Worm (Caenorhabditis elegans) whole organism, L4 larva: ENCODE measurements around the gene mesp-1.
A peak's percentile ranks its signal among the peaks of the same experiment; 100 is the strongest.

ENCODE experiments used
- F10B5.3 ChIP-seq: sonication (generic microtip); optimal IDR thresholded peaks from 2 replicates; lab custom pipeline; 2016; ENCODE audit warnings: mild to moderate bottlenecking, missing genetic modification characterization, missing compliant biosample characterization
- F44E2.7 ChIP-seq: fragments of 200-800 bp; sonication (Bioruptor generic); IDR thresholded peaks from 2 replicates; pipeline ENCODE4 v2.1.2; 2022; ENCODE audit warnings: missing genetic modification characterization, missing compliant biosample characterization
- Y105C5A.15 ChIP-seq: fragments of 200-800 bp; sonication (Bioruptor generic); IDR thresholded peaks from 2 replicates; pipeline ENCODE4 v1.3.6; 2022; ENCODE audit warnings: missing genetic modification characterization, missing compliant biosample characterization
- Y48G9A.11 ChIP-seq: fragments of 200-800 bp; sonication (Bioruptor generic); IDR thresholded peaks from 2 replicates; pipeline ENCODE4 v1.3.6; 2022; ENCODE audit warnings: missing genetic modification reagents, missing genetic modification characterization, missing compliant biosample characterization
- aha-1 ChIP-seq: fragments of 150-350 bp; peaks from one replicate; lab custom pipeline; 2014; ENCODE audit warnings: missing biosample characterization, missing genetic modification characterization
- aly-2 ChIP-seq: sonication (generic microtip); optimal IDR thresholded peaks from 2 replicates; lab custom pipeline; 2018; ENCODE audit warnings: missing biosample characterization, missing genetic modification characterization
- ama-1 ChIP-seq: fragments of 150-350 bp; optimal IDR thresholded peaks from 2 replicates; lab custom pipeline; 2014; ENCODE audit warnings: inconsistent platforms, mixed read lengths
- ceh-28 ChIP-seq: fragments of 150-350 bp; optimal IDR thresholded peaks from 2 replicates; lab custom pipeline; 2014; ENCODE audit warnings: missing biosample characterization, missing genetic modification reagents, missing genetic modification characterization
- ceh-44 ChIP-seq: fragments of 200-800 bp; sonication (Bioruptor generic); IDR thresholded peaks from 2 replicates; pipeline ENCODE4 v1.3.6; 2022; ENCODE audit warnings: missing genetic modification reagents, missing genetic modification characterization, missing compliant biosample characterization
- ceh-62 ChIP-seq: sonication (generic microtip); optimal IDR thresholded peaks from 2 replicates; lab custom pipeline; 2017; ENCODE audit warnings: missing biosample characterization, missing genetic modification characterization
- ceh-82 ChIP-seq: sonication (generic microtip); optimal IDR thresholded peaks from 2 replicates; lab custom pipeline; 2017; ENCODE audit warnings: missing biosample characterization, missing genetic modification characterization
- daf-12 ChIP-seq: fragments of 150-350 bp; optimal IDR thresholded peaks from 2 replicates; lab custom pipeline; 2014; ENCODE audit warnings: missing biosample characterization, missing genetic modification reagents, missing genetic modification characterization
- daf-16 ChIP-seq, 3 experiments: sonication (generic microtip); optimal IDR thresholded peaks; 2 replicates each; lab custom pipeline; 2016 to 2017; ENCODE audit warnings: missing genetic modification characterization in 3 of 3, missing genetic modification reagents in 3 of 3, mild to moderate bottlenecking in 2 of 3, missing compliant biosample characterization in 2 of 3, missing biosample characterization in 1 of 3, moderate library complexity in 1 of 3
- daf-8 ChIP-seq: fragments of 200-800 bp; sonication (Bioruptor generic); IDR thresholded peaks from 2 replicates; pipeline ENCODE4 v1.3.6; 2022; ENCODE audit warnings: missing genetic modification characterization, missing compliant biosample characterization
- dmd-6 ChIP-seq: fragments of 200-800 bp; sonication (Bioruptor generic); IDR thresholded peaks from 2 replicates; pipeline ENCODE4 v1.3.6; 2022; ENCODE audit warnings: missing genetic modification reagents, missing genetic modification characterization, missing compliant biosample characterization
- dve-1 ChIP-seq: sonication (generic microtip); optimal IDR thresholded peaks from 2 replicates; lab custom pipeline; 2017; ENCODE audit warnings: antibody characterized with exemption, mild to moderate bottlenecking, missing genetic modification characterization, missing compliant biosample characterization; ENCODE audit not compliant: insufficient read depth
- egl-27 ChIP-seq: sonication (generic microtip); optimal IDR thresholded peaks from 3 replicates; lab custom pipeline; 2017; ENCODE audit warnings: missing biosample characterization, missing genetic modification reagents, missing genetic modification characterization
- egl-43 ChIP-seq: fragments of 200-800 bp; sonication (Bioruptor generic); IDR thresholded peaks from 2 replicates; pipeline ENCODE4 v1.3.6; 2022; ENCODE audit warnings: missing genetic modification reagents, missing genetic modification characterization, missing compliant biosample characterization
- fkh-10 ChIP-seq: fragments of 150-350 bp; optimal IDR thresholded peaks from 2 replicates; lab custom pipeline; 2014; ENCODE audit warnings: missing biosample characterization, missing genetic modification reagents, missing genetic modification characterization
- fos-1 ChIP-seq: fragments of 150-350 bp; optimal IDR thresholded peaks from 2 replicates; lab custom pipeline; 2014; ENCODE audit warnings: missing biosample characterization, missing genetic modification characterization
- hlh-11 ChIP-seq: fragments of 200-800 bp; sonication (Bioruptor generic); optimal IDR thresholded peaks from 2 replicates; lab custom pipeline; 2018; ENCODE audit warnings: mild to moderate bottlenecking, missing genetic modification characterization, missing compliant biosample characterization
- hlh-30 ChIP-seq: sonication (generic microtip); optimal IDR thresholded peaks from 2 replicates; lab custom pipeline; 2017; ENCODE audit warnings: antibody characterized with exemption, mild to moderate bottlenecking, missing genetic modification characterization, missing compliant biosample characterization; ENCODE audit not compliant: insufficient read depth
- hmg-1.1 ChIP-seq: fragments of 200-800 bp; sonication (Bioruptor generic); IDR thresholded peaks from 2 replicates; pipeline ENCODE4 v1.3.6; 2022; ENCODE audit warnings: missing genetic modification reagents, missing genetic modification characterization, missing compliant biosample characterization
- jun-1 ChIP-seq: fragments of 150-350 bp; optimal IDR thresholded peaks from 2 replicates; lab custom pipeline; 2014; ENCODE audit warnings: missing biosample characterization, missing genetic modification reagents, missing genetic modification characterization
- mep-1 ChIP-seq: fragments of 150-350 bp; sonication (generic microtip); optimal IDR thresholded peaks from 3 replicates; lab custom pipeline; 2014; ENCODE audit warnings: missing biosample characterization, missing genetic modification characterization
- mes-2 ChIP-seq: sonication (generic microtip); optimal IDR thresholded peaks from 2 replicates; lab custom pipeline; 2016; ENCODE audit warnings: missing genotype, mild to moderate bottlenecking, missing genetic modification characterization, missing compliant biosample characterization; ENCODE audit not compliant: poor library complexity, severe bottlenecking
- nhr-10 ChIP-seq: fragments of 150-350 bp; optimal IDR thresholded peaks from 2 replicates; lab custom pipeline; 2014; ENCODE audit warnings: missing biosample characterization, missing genetic modification characterization
- nhr-28 ChIP-seq: fragments of 150-350 bp; optimal IDR thresholded peaks from 2 replicates; lab custom pipeline; 2014; ENCODE audit warnings: missing biosample characterization, missing genetic modification characterization
- nhr-48 ChIP-seq: sonication (generic microtip); optimal IDR thresholded peaks from 2 replicates; lab custom pipeline; 2016; ENCODE audit warnings: mild to moderate bottlenecking, missing genetic modification characterization, missing compliant biosample characterization
- nhr-6 ChIP-seq: fragments of 150-350 bp; optimal IDR thresholded peaks from 2 replicates; lab custom pipeline; 2014; ENCODE audit warnings: missing biosample characterization, missing genetic modification characterization
- nhr-76 ChIP-seq: fragments of 150-350 bp; optimal IDR thresholded peaks from 2 replicates; lab custom pipeline; 2014; ENCODE audit warnings: missing biosample characterization, missing genetic modification characterization
- php-3 ChIP-seq: fragments of 200-800 bp; sonication (Bioruptor generic); IDR thresholded peaks from 2 replicates; pipeline ENCODE4 v1.3.6; 2022; ENCODE audit warnings: missing genetic modification reagents, missing genetic modification characterization, missing compliant biosample characterization
- pqm-1 ChIP-seq: sonication (generic microtip); optimal IDR thresholded peaks from 2 replicates; lab custom pipeline; 2017; ENCODE audit warnings: missing biosample characterization, missing genetic modification characterization
- saeg-2 ChIP-seq: fragments of 200-800 bp; sonication (Bioruptor generic); IDR thresholded peaks from 2 replicates; pipeline ENCODE4 v1.3.6; 2022; ENCODE audit warnings: missing genetic modification reagents, missing genetic modification characterization, missing compliant biosample characterization
- sdz-12 ChIP-seq: fragments of 200-800 bp; sonication (Bioruptor generic); optimal IDR thresholded peaks from 2 replicates; lab custom pipeline; 2018; ENCODE audit warnings: mild to moderate bottlenecking, missing genetic modification characterization, missing compliant biosample characterization
- snpc-1.2 ChIP-seq: fragments of 200-800 bp; sonication (Bioruptor generic); IDR thresholded peaks from 2 replicates; pipeline ENCODE4 v1.3.6; 2022; ENCODE audit warnings: missing genetic modification reagents, missing genetic modification characterization, missing compliant biosample characterization
- spr-3 ChIP-seq: fragments of 200-800 bp; sonication (Bioruptor generic); optimal IDR thresholded peaks from 2 replicates; lab custom pipeline; 2018; ENCODE audit warnings: mild to moderate bottlenecking, missing genetic modification characterization, missing compliant biosample characterization
- tag-97 ChIP-seq: fragments of 200-800 bp; sonication (Bioruptor generic); IDR thresholded peaks from 2 replicates; pipeline ENCODE4 v1.3.6; 2022; ENCODE audit warnings: missing genetic modification characterization, missing compliant biosample characterization
- unc-130 ChIP-seq: sonication (generic microtip); optimal IDR thresholded peaks from 2 replicates; lab custom pipeline; 2016; ENCODE audit warnings: missing genetic modification reagents, missing genetic modification characterization, missing compliant biosample characterization
- unc-39 ChIP-seq: sonication (generic microtip); optimal IDR thresholded peaks from 2 replicates; lab custom pipeline; 2017; ENCODE audit warnings: missing biosample characterization, missing genetic modification characterization
- unc-62 ChIP-seq, 3 experiments: fragments of 150-350 bp in 1 of 3; sonication (generic microtip); optimal IDR thresholded peaks in 2 of 3; peaks in 1 of 3; 1 replicate in 1 of 3; 2 replicates in 2 of 3; lab custom pipeline; 2014 to 2017; ENCODE audit warnings: missing biosample characterization in 3 of 3, missing genetic modification characterization in 3 of 3, missing genetic modification reagents in 3 of 3, missing genotype in 1 of 3
- zag-1 ChIP-seq: fragments of 150-350 bp; optimal IDR thresholded peaks from 2 replicates; lab custom pipeline; 2014; ENCODE audit warnings: missing biosample characterization, missing genetic modification characterization
- ztf-7 ChIP-seq: fragments of 150-350 bp; optimal IDR thresholded peaks from 2 replicates; lab custom pipeline; 2014; ENCODE audit warnings: missing biosample characterization, missing genetic modification characterization

The mesp-1 gene

ce11 chrIV:8453178-8453577, 45.9 kb upstream of the mesp-1 start (continued):
- peak; percentile 80 for TF ChIP-seq hlh-11 (tag; lab: Kevin White, UChicago)

ce11 chrIV:8454076-8454475, 45.0 kb upstream of the mesp-1 start:
- no peak for TF ChIP-seq nhr-48 (tag; lab: Kevin White, UChicago)
- no peak for TF ChIP-seq hlh-30
- no peak for TF ChIP-seq mes-2 (tag; lab: Kevin White, UChicago)
- TF ChIP-seq dmd-6 (GFP tag; lab: Robert Waterston, UW) = no peak; the same call in 1 of the 2 replicates
- TF ChIP-seq F44E2.7 (GFP tag; lab: Robert Waterston, UW) = no peak
- no peak for TF ChIP-seq F10B5.3 (tag; lab: Kevin White, UChicago)
- no peak for TF ChIP-seq hmg-1.1
- no peak for TF ChIP-seq zag-1
- no peak for TF ChIP-seq daf-12 (tag; lab: Kevin White, UChicago)
- TF ChIP-seq nhr-28 = no peak
- TF ChIP-seq snpc-1.2 (GFP tag; lab: Robert Waterston, UW) = no peak
- no peak for TF ChIP-seq ceh-28
- no peak for TF ChIP-seq aly-2
- no peak for TF ChIP-seq fos-1 (tag; lab: Kevin White, UChicago)
- TF ChIP-seq php-3 (GFP tag; lab: Robert Waterston, UW) = peak; percentile 53
- TF ChIP-seq dve-1 (tag; lab: Kevin White, UChicago) = no peak
- no peak for TF ChIP-seq daf-16 (GFP tag; optimal IDR thresholded peaks at IDR 0.05; lab: Kevin White, UChicago)
- TF ChIP-seq daf-16 (tag; optimal IDR thresholded peaks at IDR 0.05; lab: Kevin White, UChicago) = peak; percentile 33
- peak; percentile 32 for TF ChIP-seq aha-1
- TF ChIP-seq ztf-7 = no peak
- no peak for TF ChIP-seq Y105C5A.15 (GFP tag; lab: Robert Waterston, UW)
- TF ChIP-seq unc-62 (GFP tag; optimal IDR thresholded peaks at IDR 0.05 in 1 of 2; lab: Kevin White, UChicago) = no peak
- no peak for TF ChIP-seq unc-62 (tag; optimal IDR thresholded peaks at IDR 0.05; lab: Kevin White, UChicago)
- TF ChIP-seq unc-130 (GFP tag; lab: Kevin White, UChicago) = no peak
- no peak for TF ChIP-seq nhr-6
- TF ChIP-seq pqm-1 (tag; lab: Kevin White, UChicago) = peak; percentile 31
- TF ChIP-seq egl-27 = no peak
- no peak for TF ChIP-seq fkh-10
- TF ChIP-seq ceh-82 (tag; lab: Kevin White, UChicago) = no peak
- TF ChIP-seq nhr-76 (tag; lab: Kevin White, UChicago) = no peak

ce11 chrIV:8456899-8457298, 42.2 kb upstream of the mesp-1 start, which contains the start of gene syx-4:
Gene syx-4, plus strand, starts transcription at chrIV:8457280.
- TF ChIP-seq Y48G9A.11 (GFP tag; lab: Robert Waterston, UW) (peak; percentile 97), sdz-12 (GFP tag; lab: Kevin White, UChicago) (no peak), ceh-28 (no peak), ceh-62 (tag; lab: Kevin White, UChicago) (no peak)

ce11 chrIV:8460208-8460607, 38.9 kb upstream of the mesp-1 start, which contains the start of gene ant-1.4:
Gene ant-1.4, minus strand, starts transcription at chrIV:8460308.
- TF ChIP-seq nhr-10 (tag; lab: Kevin White, UChicago) = no peak
- no peak for TF ChIP-seq ztf-7
- TF ChIP-seq nhr-28 = no peak
- TF ChIP-seq ama-1 (lab: Kevin White, UChicago) = no peak
- TF ChIP-seq ceh-82 (tag; lab: Kevin White, UChicago) = no peak
- no peak for TF ChIP-seq unc-39
- no peak for TF ChIP-seq daf-8
- TF ChIP-seq saeg-2 (GFP tag; lab: Robert Waterston, UW) = no peak
- TF ChIP-seq ceh-44 (GFP tag; lab: Robert Waterston, UW) = no peak
- no peak for TF ChIP-seq tag-97 (GFP tag; lab: Robert Waterston, UW)
- no peak for TF ChIP-seq egl-43 (GFP tag; lab: Robert Waterston, UW)
- TF ChIP-seq mep-1 (tag; lab: Kevin White, UChicago) = no peak
- TF ChIP-seq ceh-62 (tag; lab: Kevin White, UChicago) = no peak
- TF ChIP-seq jun-1 = no peak
- no peak for TF ChIP-seq snpc-1.2 (GFP tag; lab: Robert Waterston, UW)
- no peak for TF ChIP-seq spr-3 (GFP tag; lab: Kevin White, UChicago)
